Worm (Caenorhabditis elegans) whole organism, midembryonic: ENCODE measurements around the gene miga-1.

Experiments used
- T22C8.4 ChIP-seq: fragments of 200-800 bp; sonication (Bioruptor generic); IDR thresholded peaks from 2 replicates; pipeline ENCODE4 v1.3.6; 2022; ENCODE audit warnings: missing genetic modification characterization, missing compliant biosample characterization
- cog-1 ChIP-seq: sonication (generic microtip); optimal IDR thresholded peaks from 2 replicates; lab custom pipeline; 2016; ENCODE audit warnings: missing genetic modification characterization, missing compliant biosample characterization
- flt-1 ChIP-seq: fragments of 200-800 bp; sonication (Bioruptor generic); IDR thresholded peaks from 2 replicates; pipeline ENCODE4 v1.3.6; 2022; ENCODE audit warnings: missing genetic modification characterization, missing compliant biosample characterization
- klf-2 ChIP-seq: fragments of 200-800 bp; sonication (Bioruptor generic); conservative IDR thresholded peaks from 2 replicates; pipeline ENCODE4 v1.3.6; 2022; ENCODE audit warnings: missing genetic modification reagents, missing genetic modification characterization, missing compliant biosample characterization
- med-1 ChIP-seq: sonication (generic microtip); optimal IDR thresholded peaks from 2 replicates; lab custom pipeline; 2017; ENCODE audit warnings: missing genetic modification characterization, mild to moderate bottlenecking, missing compliant biosample characterization, antibody characterized with exemption, missing genetic modification reagents; ENCODE audit not compliant: insufficient read depth
- ref-1 ChIP-seq: fragments of 200-800 bp; sonication (Bioruptor generic); conservative IDR thresholded peaks from 2 replicates; pipeline ENCODE4 v1.3.6; 2022; ENCODE audit warnings: missing genetic modification reagents, missing genetic modification characterization, missing compliant biosample characterization
- tab-1 ChIP-seq: fragments of 200-800 bp; sonication (Bioruptor generic); IDR thresholded peaks from 2 replicates; pipeline ENCODE4 v1.3.6; 2022; ENCODE audit warnings: missing genetic modification characterization, missing compliant biosample characterization
- ztf-23 ChIP-seq: fragments of 200-800 bp; sonication (Bioruptor generic); IDR thresholded peaks from 2 replicates; pipeline ENCODE4 v1.3.6; 2022; ENCODE audit warnings: missing genetic modification reagents, missing genetic modification characterization, missing compliant biosample characterization
- ztf-29 ChIP-seq: fragments of 200-800 bp; sonication (Bioruptor generic); IDR thresholded peaks from 2 replicates; pipeline ENCODE4 v1.3.6; 2022; ENCODE audit warnings: missing genetic modification reagents, missing genetic modification characterization, missing compliant biosample characterization

Gene miga-1

DNA sequence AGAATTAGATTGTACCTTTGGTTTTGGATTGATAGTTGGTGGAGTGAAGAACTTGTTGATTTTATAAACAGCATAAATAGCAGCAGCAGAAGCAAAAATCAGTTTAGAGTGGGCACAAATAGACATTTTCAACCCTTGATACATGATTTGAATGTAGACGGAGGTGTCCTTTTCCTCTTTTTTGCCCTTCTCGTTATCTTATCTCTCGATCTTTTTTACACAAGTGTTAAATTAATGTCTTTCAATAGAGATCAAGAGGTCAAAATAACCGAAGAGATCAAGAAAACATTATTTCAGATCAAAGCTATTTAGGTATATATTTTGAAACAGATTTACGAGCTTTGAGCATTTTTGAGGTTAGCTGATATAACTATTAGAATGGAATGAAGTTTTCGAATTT is 11.2 kb upstream of the miga-1 start, which contains the start of gene cdr-7:
Gene cdr-7, minus strand, starts transcription at position 205 of the 400 bp plus-strand sequence.
- TF ChIP-seq cog-1 (tag; lab: Kevin White, UChicago) (no peak), med-1 (GFP tag; lab: Kevin White, UChicago) (no peak), tab-1 (GFP tag; lab: Robert Waterston, UW) (no peak), ztf-23 (GFP tag; lab: Robert Waterston, UW) (no peak), flt-1 (no peak), T22C8.4 (GFP tag; lab: Robert Waterston, UW) (no peak), ref-1 (GFP tag; lab: Robert Waterston, UW) (no peak), klf-2 (GFP tag; lab: Robert Waterston, UW) (no peak), ztf-29 (GFP tag; lab: Robert Waterston, UW) (no peak)

DNA sequence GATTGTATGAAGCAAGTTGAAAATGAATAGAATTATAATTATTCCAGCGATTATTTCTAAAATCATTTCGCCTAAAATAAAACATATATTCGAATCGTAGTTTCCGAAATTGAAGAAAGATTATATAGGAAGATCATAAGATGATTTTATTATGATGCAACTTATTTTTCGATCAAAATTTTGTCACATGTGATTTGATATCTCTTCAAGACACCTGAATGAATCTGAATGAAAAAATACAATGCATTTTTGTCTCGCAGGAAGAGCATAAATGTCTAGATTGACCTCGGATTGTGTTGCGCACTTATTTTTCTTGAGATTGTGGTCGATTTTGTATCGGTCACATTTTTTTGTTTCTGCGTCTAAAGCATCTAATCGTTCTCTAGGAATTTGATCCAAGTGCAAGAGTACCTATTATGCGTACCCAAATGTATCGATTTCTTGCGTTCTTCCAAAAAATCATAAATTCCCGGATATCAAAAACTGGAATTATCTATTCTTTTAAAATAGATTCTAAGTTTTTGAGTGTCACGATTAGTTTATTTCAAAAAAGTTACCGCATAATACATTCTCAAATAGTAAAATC is 9.8 kb upstream of the miga-1 start, which contains the start of gene hrg-2:
Gene hrg-2, minus strand, starts transcription at position 98 of the 586 bp plus-strand sequence.
- no peak for TF ChIP-seq T22C8.4 (GFP tag; lab: Robert Waterston, UW)
- TF ChIP-seq ztf-29 (GFP tag; lab: Robert Waterston, UW): no peak
- no peak for TF ChIP-seq cog-1 (tag; lab: Kevin White, UChicago)
- no peak for TF ChIP-seq ref-1 (GFP tag; lab: Robert Waterston, UW)
- TF ChIP-seq ztf-23 (GFP tag; lab: Robert Waterston, UW): no peak
- no peak for TF ChIP-seq flt-1
- no peak for TF ChIP-seq klf-2 (GFP tag; lab: Robert Waterston, UW)

DNA sequence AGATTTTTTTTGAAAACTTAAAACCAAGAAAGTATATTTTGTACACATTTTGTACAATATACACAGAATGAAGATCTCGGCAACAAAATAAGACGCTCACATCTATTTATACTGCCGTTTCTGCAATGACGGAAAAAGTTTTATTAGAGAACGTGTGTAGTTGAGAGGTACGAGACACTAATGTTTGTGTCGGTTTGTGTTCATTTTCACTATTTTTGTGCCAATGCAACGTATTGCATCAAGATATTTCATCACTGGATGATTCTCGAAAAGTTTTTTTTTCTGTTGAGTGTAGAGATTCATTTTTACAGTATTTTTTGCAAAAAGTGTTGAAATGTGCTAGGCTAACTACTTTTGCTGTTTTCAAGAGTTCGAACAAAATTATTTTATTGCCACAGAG is 8.3 kb upstream of the miga-1 start:
- TF ChIP-seq cog-1 (tag; lab: Kevin White, UChicago) (no peak), ref-1 (GFP tag; lab: Robert Waterston, UW) (no peak), flt-1 (no peak), tab-1 (GFP tag; lab: Robert Waterston, UW) (no peak), med-1 (GFP tag; lab: Kevin White, UChicago) (no peak), T22C8.4 (GFP tag; lab: Robert Waterston, UW) (no peak), klf-2 (GFP tag; lab: Robert Waterston, UW) (no peak), ztf-29 (GFP tag; lab: Robert Waterston, UW) (no peak), ztf-23 (GFP tag; lab: Robert Waterston, UW) (no peak)

- TF ChIP-seq tab-1 (GFP tag; lab: Robert Waterston, UW) (no peak), ref-1 (GFP tag; lab: Robert Waterston, UW) (no peak), klf-2 (GFP tag; lab: Robert Waterston, UW) (no peak), med-1 (GFP tag; lab: Kevin White, UChicago) (no peak), T22C8.4 (GFP tag; lab: Robert Waterston, UW) (no peak), flt-1 (no peak), cog-1 (tag; lab: Kevin White, UChicago) (no peak)
Observed at ce11 chrV:12408525-12408924, 7.9 kb upstream of the miga-1 start, which contains the start of gene cdr-4. Gene cdr-4, minus strand, starts transcription at chrV:12408625.

DNA sequence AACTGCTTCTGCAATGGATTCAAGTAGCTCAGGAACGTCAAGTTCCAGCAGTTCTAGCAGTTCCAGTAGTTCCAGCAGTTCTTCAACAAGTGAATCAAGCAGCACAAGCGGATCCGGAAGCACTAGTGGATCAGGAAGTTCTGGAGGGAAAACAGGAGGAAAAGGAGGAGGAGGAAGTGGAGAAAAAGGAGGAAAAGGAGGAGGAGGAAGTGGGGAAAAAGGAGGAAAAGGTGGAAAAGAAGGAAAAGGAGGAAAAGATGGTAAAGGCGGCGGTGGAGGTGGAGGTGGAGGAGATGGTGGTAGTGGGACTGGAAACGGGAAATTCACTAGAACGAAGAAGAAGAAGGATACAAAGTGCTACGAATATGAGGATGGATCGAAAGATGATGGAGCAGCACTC is 5.9 kb upstream of the miga-1 start:
- no peak for TF ChIP-seq ztf-29 (GFP tag; lab: Robert Waterston, UW)
- no peak for TF ChIP-seq flt-1
- 0 out of 2 replicates have a peak, but pooled peaks have one; percentile 14 for TF ChIP-seq klf-2 (GFP tag; lab: Robert Waterston, UW)
- no peak for TF ChIP-seq ref-1 (GFP tag; lab: Robert Waterston, UW)
- no peak for TF ChIP-seq med-1 (GFP tag; lab: Kevin White, UChicago)
- no peak for TF ChIP-seq tab-1 (GFP tag; lab: Robert Waterston, UW)
- no peak for TF ChIP-seq ztf-23 (GFP tag; lab: Robert Waterston, UW)
- no peak for TF ChIP-seq T22C8.4 (GFP tag; lab: Robert Waterston, UW)
- TF ChIP-seq cog-1 (tag; lab: Kevin White, UChicago): no peak

- TF ChIP-seq ztf-29 (GFP tag; lab: Robert Waterston, UW) (no peak), ref-1 (GFP tag; lab: Robert Waterston, UW) (no peak), tab-1 (GFP tag; lab: Robert Waterston, UW) (no peak), med-1 (GFP tag; lab: Kevin White, UChicago) (no peak), cog-1 (tag; lab: Kevin White, UChicago) (no peak), T22C8.4 (GFP tag; lab: Robert Waterston, UW) (no peak), klf-2 (GFP tag; lab: Robert Waterston, UW) (no peak), ztf-23 (GFP tag; lab: Robert Waterston, UW) (no peak), flt-1 (no peak)
Observed at ce11 chrV:12405929-12406328, 5.3 kb upstream of the miga-1 start, which contains the start of gene K01D12.10. Gene K01D12.10, plus strand, starts transcription at chrV:12406229.

ce11 chrV:12404544-12404943 is 3.9 kb upstream of the miga-1 start, which contains the start of gene K01D12.9:
Gene K01D12.9, minus strand, starts transcription at chrV:12404644.
- TF ChIP-seq tab-1 (GFP tag; lab: Robert Waterston, UW): no peak
- TF ChIP-seq flt-1: no peak
- TF ChIP-seq ztf-29 (GFP tag; lab: Robert Waterston, UW): no peak
- no peak for TF ChIP-seq T22C8.4 (GFP tag; lab: Robert Waterston, UW)
- TF ChIP-seq ztf-23 (GFP tag; lab: Robert Waterston, UW): no peak
- TF ChIP-seq ref-1 (GFP tag; lab: Robert Waterston, UW): no peak
- TF ChIP-seq cog-1 (tag; lab: Kevin White, UChicago): no peak
- TF ChIP-seq med-1 (GFP tag; lab: Kevin White, UChicago): no peak
- no peak for TF ChIP-seq klf-2 (GFP tag; lab: Robert Waterston, UW)

DNA sequence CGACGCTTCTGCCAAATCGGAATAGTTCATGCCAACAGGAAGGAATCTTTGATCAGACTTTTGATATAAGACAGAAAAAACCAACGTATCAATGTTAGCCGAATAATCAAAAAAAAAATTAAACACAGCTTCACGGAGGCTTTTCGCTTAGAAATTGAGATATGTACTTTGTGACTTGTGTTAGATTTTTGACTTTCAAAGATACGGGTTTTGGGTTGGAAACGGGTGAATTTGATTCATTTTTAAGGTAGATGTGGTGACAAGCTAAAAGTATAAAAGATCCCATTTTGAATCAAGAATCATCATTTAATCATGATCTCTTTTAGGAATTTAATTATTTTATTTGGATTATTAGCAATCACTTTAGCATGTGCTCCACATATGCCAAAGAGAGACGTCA is 1.7 kb upstream of the miga-1 start, which contains the start of gene K01D12.8:
Gene K01D12.8, plus strand, starts transcription at position 301 of the 400 bp plus-strand sequence.
- TF ChIP-seq klf-2 (GFP tag; lab: Robert Waterston, UW): no peak
- no peak for TF ChIP-seq cog-1 (tag; lab: Kevin White, UChicago)
- no peak for TF ChIP-seq flt-1
- no peak for TF ChIP-seq ref-1 (GFP tag; lab: Robert Waterston, UW)
- no peak for TF ChIP-seq ztf-29 (GFP tag; lab: Robert Waterston, UW)
- TF ChIP-seq ztf-23 (GFP tag; lab: Robert Waterston, UW): no peak
- no peak for TF ChIP-seq tab-1 (GFP tag; lab: Robert Waterston, UW)
- no peak for TF ChIP-seq T22C8.4 (GFP tag; lab: Robert Waterston, UW)
- TF ChIP-seq med-1 (GFP tag; lab: Kevin White, UChicago): no peak
